Fruit fly (Drosophila melanogaster) whole organism, embryonic: ENCODE measurements around the gene Cpr65Az.

Source experiments
- B-H2 ChIP-seq: fragments of 200-800 bp; sonication (Bioruptor generic); optimal IDR thresholded peaks from 2 replicates; lab custom pipeline; 2018; ENCODE audit warnings: missing biosample characterization, mild to moderate bottlenecking, missing genetic modification characterization
- CG10321 ChIP-seq: fragments of 200-800 bp; sonication (Bioruptor generic); IDR thresholded peaks from 2 replicates; pipeline ENCODE4 v1.3.6; 2022; ENCODE audit warnings: missing biosample characterization, missing genetic modification characterization
- CG12236 ChIP-seq: fragments of 200-800 bp; sonication (Bioruptor generic); optimal IDR thresholded peaks from 2 replicates; lab custom pipeline; 2016; ENCODE audit warnings: missing biosample characterization, missing genetic modification characterization
- CG12744 ChIP-seq: fragments of 200-800 bp; sonication (Bioruptor generic); optimal IDR thresholded peaks from 2 replicates; lab custom pipeline; 2016; ENCODE audit warnings: missing biosample characterization, missing genetic modification characterization
- CG12942 ChIP-seq: fragments of 200-800 bp; sonication (Bioruptor generic); optimal IDR thresholded peaks from 3 replicates; lab custom pipeline; 2016; ENCODE audit warnings: missing biosample characterization, missing genetic modification characterization
- CG17328 ChIP-seq: fragments of 200-800 bp; sonication (Bioruptor generic); IDR thresholded peaks from 2 replicates; pipeline ENCODE4 v1.3.6; 2022; ENCODE audit warnings: missing biosample characterization, missing genetic modification characterization
- CG18476 ChIP-seq: fragments of 200-800 bp; sonication (Bioruptor generic); optimal IDR thresholded peaks from 2 replicates; lab custom pipeline; 2016; ENCODE audit warnings: missing biosample characterization, mild to moderate bottlenecking, missing genetic modification characterization
- CG18599 ChIP-seq: fragments of 200-800 bp; sonication (Bioruptor generic); optimal IDR thresholded peaks from 3 replicates; lab custom pipeline; 2017; ENCODE audit warnings: missing biosample characterization, missing genetic modification characterization, mild to moderate bottlenecking, moderate library complexity, missing genetic modification reagents
- CG18619 ChIP-seq: fragments of 200-800 bp; sonication (Bioruptor generic); optimal IDR thresholded peaks from 3 replicates; lab custom pipeline; 2017; ENCODE audit warnings: missing biosample characterization, mild to moderate bottlenecking, missing genetic modification characterization
- CG2875 ChIP-seq: fragments of 200-800 bp; sonication (Bioruptor generic); optimal IDR thresholded peaks from 2 replicates; lab custom pipeline; 2017; ENCODE audit warnings: missing biosample characterization, mild to moderate bottlenecking, missing genetic modification characterization, missing genetic modification reagents
- CG3407 ChIP-seq: fragments of 200-800 bp; sonication (Bioruptor generic); optimal IDR thresholded peaks from 2 replicates; lab custom pipeline; 2018; ENCODE audit warnings: missing biosample characterization, mild to moderate bottlenecking, missing genetic modification characterization
- CG6175 ChIP-seq: fragments of 200-800 bp; sonication (Bioruptor generic); IDR thresholded peaks from 3 replicates; pipeline ENCODE4 v1.3.6; 2022; ENCODE audit warnings: missing biosample characterization, missing genetic modification characterization
- CG6765 ChIP-seq: fragments of 200-800 bp; sonication (Bioruptor generic); optimal IDR thresholded peaks from 3 replicates; lab custom pipeline; 2017; ENCODE audit warnings: missing biosample characterization, mild to moderate bottlenecking, missing genetic modification characterization
- CG7839 ChIP-seq: fragments of 200-800 bp; sonication (Bioruptor generic); optimal IDR thresholded peaks from 3 replicates; lab custom pipeline; 2018; ENCODE audit warnings: missing biosample characterization, mild to moderate bottlenecking, missing genetic modification characterization, moderate library complexity
- CG7963 ChIP-seq: fragments of 200-800 bp; sonication (Bioruptor generic); IDR thresholded peaks from 3 replicates; pipeline ENCODE4 v1.3.6; 2022; ENCODE audit warnings: missing biosample characterization, missing genetic modification characterization; ENCODE audit not compliant: partially characterized antibody
- CkIIα-i1 ChIP-seq: fragments of 200-800 bp; sonication (Bioruptor generic); IDR thresholded peaks from 2 replicates; pipeline ENCODE4 v1.3.6; 2022; ENCODE audit warnings: missing biosample characterization, missing genetic modification characterization
- Dad ChIP-seq: fragments of 200-800 bp; sonication (Bioruptor generic); optimal IDR thresholded peaks from 3 replicates; lab custom pipeline; 2016; ENCODE audit warnings: missing biosample characterization, missing genetic modification characterization
- Dp ChIP-seq: fragments of 200-800 bp; sonication (Bioruptor generic); optimal IDR thresholded peaks from 2 replicates; lab custom pipeline; 2018; ENCODE audit warnings: missing biosample characterization, mild to moderate bottlenecking, missing genetic modification characterization, moderate library complexity
- HLHmδ ChIP-seq: fragments of 200-800 bp; sonication (Bioruptor generic); optimal IDR thresholded peaks from 2 replicates; lab custom pipeline; 2018; ENCODE audit warnings: missing biosample characterization, mild to moderate bottlenecking, missing genetic modification characterization, moderate library complexity
- Hmr ChIP-seq: fragments of 200-800 bp; sonication (Bioruptor generic); optimal IDR thresholded peaks from 3 replicates; lab custom pipeline; 2017; ENCODE audit warnings: mild to moderate bottlenecking, missing biosample characterization, missing genetic modification reagents, missing genetic modification characterization
- Meics ChIP-seq: fragments of 200-800 bp; sonication (Bioruptor generic); optimal IDR thresholded peaks from 2 replicates; lab custom pipeline; 2017; ENCODE audit warnings: missing biosample characterization, mild to moderate bottlenecking, missing genetic modification characterization
- Nf-YB ChIP-seq: fragments of 200-800 bp; sonication (Bioruptor generic); optimal IDR thresholded peaks from 3 replicates; lab custom pipeline; 2019; ENCODE audit warnings: missing biosample characterization, mild to moderate bottlenecking, missing genetic modification characterization, moderate library complexity
- Ptx1 ChIP-seq: fragments of 200-800 bp; sonication (Bioruptor generic); IDR thresholded peaks from 2 replicates; pipeline ENCODE4 v1.3.6; 2022; ENCODE audit warnings: missing biosample characterization, missing genetic modification characterization
- Sin3A ChIP-seq: fragments of >200 bp; optimal IDR thresholded peaks from 2 replicates; lab custom pipeline; 2018
- Sry-β ChIP-seq: fragments of 200-800 bp; sonication (Bioruptor generic); optimal IDR thresholded peaks from 2 replicates; lab custom pipeline; 2018; ENCODE audit warnings: missing biosample characterization, mild to moderate bottlenecking, missing genetic modification characterization, moderate library complexity
- ato ChIP-seq: fragments of 200-800 bp; sonication (Bioruptor generic); IDR thresholded peaks from 2 replicates; pipeline ENCODE4 v1.3.6; 2022; ENCODE audit warnings: missing biosample characterization, missing genetic modification characterization; ENCODE audit not compliant: partially characterized antibody
- bigmax ChIP-seq: fragments of 200-800 bp; sonication (Bioruptor generic); optimal IDR thresholded peaks from 2 replicates; lab custom pipeline; 2018; ENCODE audit warnings: missing biosample characterization, mild to moderate bottlenecking, missing genetic modification characterization
- chinmo ChIP-seq: fragments of 200-800 bp; sonication (Bioruptor generic); IDR thresholded peaks from 4 replicates; pipeline ENCODE4 v1.3.6; 2022; ENCODE audit warnings: missing biosample characterization, missing genetic modification characterization; ENCODE audit not compliant: partially characterized antibody
- dpn ChIP-seq, 2 experiments: fragments of 200-800 bp; sonication (Bioruptor generic); optimal IDR thresholded peaks; 3 replicates each; lab custom pipeline; 2016; ENCODE audit warnings: missing biosample characterization in 2 of 2, missing genetic modification characterization in 2 of 2
- eyg ChIP-seq: fragments of 200-800 bp; sonication (Bioruptor generic); optimal IDR thresholded peaks from 3 replicates; lab custom pipeline; 2016; ENCODE audit warnings: missing biosample characterization, missing genetic modification characterization
- gsb-n ChIP-seq: fragments of 200-800 bp; sonication (Bioruptor generic); optimal IDR thresholded peaks from 3 replicates; lab custom pipeline; 2018; ENCODE audit warnings: missing biosample characterization, mild to moderate bottlenecking, missing genetic modification characterization
- h ChIP-seq: fragments of >200 bp; optimal IDR thresholded peaks from 2 replicates; lab custom pipeline; 2017
- her ChIP-seq: fragments of 200-800 bp; sonication (Bioruptor generic); optimal IDR thresholded peaks from 2 replicates; lab custom pipeline; 2016; ENCODE audit warnings: missing biosample characterization, missing genetic modification characterization
- insv ChIP-seq, 2 experiments: fragments of 200-800 bp; sonication (Bioruptor generic); optimal IDR thresholded peaks; 3 replicates each; lab custom pipeline; 2016 to 2018; ENCODE audit warnings: missing biosample characterization in 2 of 2, missing genetic modification characterization in 2 of 2
- lmd ChIP-seq: fragments of 200-800 bp; sonication (Bioruptor generic); IDR thresholded peaks from 2 replicates; pipeline ENCODE4 v1.3.6; 2022; ENCODE audit warnings: missing biosample characterization, missing genetic modification characterization
- mld ChIP-seq: fragments of 200-800 bp; sonication (Bioruptor generic); IDR thresholded peaks from 3 replicates; pipeline ENCODE4 v1.3.6; 2022; ENCODE audit warnings: missing biosample characterization, missing genetic modification characterization; ENCODE audit not compliant: partially characterized antibody
- nerfin-1 ChIP-seq: fragments of 200-800 bp; sonication (Bioruptor generic); optimal IDR thresholded peaks from 3 replicates; lab custom pipeline; 2019; ENCODE audit warnings: missing biosample characterization, mild to moderate bottlenecking, missing genetic modification characterization, moderate library complexity
- nerfin-2 ChIP-seq: fragments of 200-800 bp; sonication (Bioruptor generic); IDR thresholded peaks from 2 replicates; pipeline ENCODE4 v1.3.6; 2022; ENCODE audit warnings: missing biosample characterization, missing genetic modification characterization; ENCODE audit not compliant: partially characterized antibody
- pfk ChIP-seq: fragments of 200-800 bp; sonication (Bioruptor generic); optimal IDR thresholded peaks from 2 replicates; lab custom pipeline; 2018; ENCODE audit warnings: missing biosample characterization, mild to moderate bottlenecking, missing genetic modification characterization, moderate library complexity
- pita ChIP-seq: fragments of 200-800 bp; sonication (Bioruptor generic); optimal IDR thresholded peaks from 2 replicates; lab custom pipeline; 2017; ENCODE audit warnings: missing biosample characterization, mild to moderate bottlenecking, missing genetic modification characterization
- ranshi ChIP-seq: fragments of 200-800 bp; sonication (Bioruptor generic); IDR thresholded peaks from 2 replicates; pipeline ENCODE4 v1.3.6; 2022; ENCODE audit warnings: missing biosample characterization, missing genetic modification characterization
- run ChIP-seq: fragments of 200-800 bp; sonication (Bioruptor generic); optimal IDR thresholded peaks from 3 replicates; lab custom pipeline; 2018; ENCODE audit warnings: missing biosample characterization, mild to moderate bottlenecking, missing genetic modification characterization
- scrt ChIP-seq: fragments of 200-800 bp; sonication (Bioruptor generic); optimal IDR thresholded peaks from 2 replicates; lab custom pipeline; 2018; ENCODE audit warnings: missing biosample characterization, mild to moderate bottlenecking, missing genetic modification characterization, moderate library complexity
- sd ChIP-seq: fragments of 200-800 bp; sonication (Bioruptor generic); optimal IDR thresholded peaks from 3 replicates; lab custom pipeline; 2018; ENCODE audit warnings: missing biosample characterization, mild to moderate bottlenecking, missing genetic modification characterization, moderate library complexity
- sob ChIP-seq: fragments of 200-800 bp; sonication (Bioruptor generic); IDR thresholded peaks from 2 replicates; pipeline ENCODE4 v1.3.6; 2022; ENCODE audit warnings: missing biosample characterization, missing genetic modification characterization
- ssp ChIP-seq: fragments of 200-800 bp; sonication (Bioruptor generic); IDR thresholded peaks from 2 replicates; pipeline ENCODE4 v1.3.6; 2022; ENCODE audit warnings: missing biosample characterization, missing genetic modification characterization
- stc ChIP-seq: fragments of 200-800 bp; sonication (Bioruptor generic); IDR thresholded peaks from 2 replicates; pipeline ENCODE4 v1.3.6; 2022; ENCODE audit warnings: missing biosample characterization, missing genetic modification characterization
- stwl ChIP-seq: fragments of 200-800 bp; sonication (Bioruptor generic); optimal IDR thresholded peaks from 3 replicates; lab custom pipeline; 2018; ENCODE audit warnings: missing biosample characterization, mild to moderate bottlenecking, missing genetic modification characterization, moderate library complexity
- tx ChIP-seq: fragments of 200-800 bp; sonication (Bioruptor generic); optimal IDR thresholded peaks from 2 replicates; lab custom pipeline; 2016; ENCODE audit warnings: missing biosample characterization, missing genetic modification characterization
- wek ChIP-seq: fragments of 200-800 bp; sonication (Bioruptor generic); optimal IDR thresholded peaks from 3 replicates; lab custom pipeline; 2018; ENCODE audit warnings: missing biosample characterization, mild to moderate bottlenecking, missing genetic modification characterization, moderate library complexity

Cpr65Az gene

DNA sequence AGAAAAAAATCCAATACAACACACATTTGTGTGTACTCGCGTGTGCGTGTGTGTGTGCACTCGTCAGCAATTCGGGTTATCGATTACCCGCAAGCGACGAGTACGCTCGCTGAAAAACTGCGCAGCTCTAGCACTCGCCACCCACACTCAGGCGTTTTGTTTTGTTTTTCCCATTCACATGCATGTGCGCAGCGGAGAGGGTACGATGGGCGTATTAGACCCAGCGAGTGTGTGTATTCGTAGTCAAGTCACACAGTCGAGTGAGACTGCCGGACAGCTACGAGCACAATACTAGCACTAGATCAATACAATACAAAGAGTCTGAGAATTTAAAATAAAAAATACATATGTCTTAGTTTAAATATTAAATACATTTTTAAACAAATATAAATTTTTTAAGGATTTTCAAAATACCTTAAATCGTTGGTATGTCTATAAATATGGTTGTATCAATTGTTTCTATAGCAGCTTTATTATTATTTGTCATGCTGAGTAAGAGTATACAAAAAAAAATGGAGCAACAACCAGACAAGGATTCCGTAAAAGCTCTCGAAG is 24.3 kb downstream of the Cpr65Az start, which contains the start of the genes D19B and CG43293 (continued):
- TF ChIP-seq insv (GFP tag; optimal IDR thresholded peaks at IDR 0.05; lab: Kevin White, UChicago) (peak in 1 of 2 experiments; percentile 69), pfk (GFP tag; lab: Kevin White, UChicago) (peak; percentile 31), ranshi (GFP tag; lab: Robert Waterston, UW) (peak; percentile 90), CG12744 (GFP tag; lab: Kevin White, UChicago) (peak; percentile 78), Meics (peak; percentile 90), CG3407 (GFP tag; lab: Kevin White, UChicago) (peak; percentile 65), nerfin-1 (tag; lab: Kevin White, UChicago) (peak; percentile 58), run (tag; lab: Kevin White, UChicago) (no peak), nerfin-2 (GFP tag; lab: Robert Waterston, UW) (peak; percentile 77), CkIIα-i1 (GFP tag; lab: Robert Waterston, UW) (peak; percentile 43; the same call in 1 of the 2 replicates), wek (GFP tag; lab: Kevin White, UChicago) (peak; percentile 52), CG7839 (tag; lab: Kevin White, UChicago) (peak; percentile 88), Sry-β (peak; percentile 84), CG6175 (GFP tag; lab: Robert Waterston, UW) (peak; percentile 86; the same call in 2 of the 3 replicates), Dp (peak; percentile 25), sd (tag; lab: Kevin White, UChicago) (peak; percentile 75), Hmr (GFP tag; lab: Kevin White, UChicago) (peak; percentile 90), eyg (GFP tag; lab: Kevin White, UChicago) (peak; percentile 78), ssp (peak; percentile 60), HLHmδ (GFP tag; lab: Kevin White, UChicago) (peak; percentile 81), ato (GFP tag; lab: Robert Waterston, UW) (peak; percentile 62), mld (GFP tag; lab: Robert Waterston, UW) (no peak), lmd (GFP tag; lab: Robert Waterston, UW) (peak; percentile 93), Nf-YB (peak; percentile 69), CG17328 (peak; percentile 92), tx (GFP tag; lab: Kevin White, UChicago) (peak; percentile 77), Ptx1 (GFP tag; lab: Robert Waterston, UW) (peak; percentile 94), CG18619 (GFP tag; lab: Kevin White, UChicago) (peak; percentile 87), Dad (GFP tag; lab: Kevin White, UChicago) (peak; percentile 80), scrt (GFP tag; lab: Kevin White, UChicago) (peak; percentile 73), chinmo (peak; percentile 98), CG6765 (GFP tag; lab: Kevin White, UChicago) (peak; percentile 81), CG12236 (GFP tag; lab: Kevin White, UChicago) (peak; percentile 64), CG10321 (GFP tag; lab: Robert Waterston, UW) (peak; percentile 65), CG18599 (peak; percentile 90), B-H2 (GFP tag; lab: Kevin White, UChicago) (peak; percentile 87), gsb-n (peak; percentile 82), stwl (tag; lab: Kevin White, UChicago) (peak; percentile 90), stc (GFP tag; lab: Robert Waterston, UW) (peak; percentile 87), CG7963 (GFP tag; lab: Robert Waterston, UW) (peak; percentile 45; the same call in 1 of the 3 replicates), bigmax (peak; percentile 11), CG2875 (GFP tag; lab: Kevin White, UChicago) (peak; percentile 72), sob (GFP tag; lab: Robert Waterston, UW) (peak; percentile 87), Sin3A (lab: Kevin White, UChicago) (no peak), h (lab: Kevin White, UChicago) (no peak), dpn (GFP tag; optimal IDR thresholded peaks at IDR 0.05; lab: Kevin White, UChicago) (peak; percentile 92 to 93), CG12942 (GFP tag; lab: Kevin White, UChicago) (peak; percentile 91), her (peak; percentile 88), pita (GFP tag; lab: Kevin White, UChicago) (no peak), CG18476 (peak; percentile 74)
